Worm (Caenorhabditis elegans) whole organism, L4 larva: ENCODE results near the gene Y62E10A.24.

ENCODE experiments used
- lsy-2 ChIP-seq, 2 experiments: fragments of 150-350 bp in 1 of 2; sonication (generic microtip) in 1 of 2; optimal IDR thresholded peaks; 2 replicates each; lab custom pipeline; 2014 to 2017; ENCODE audit warnings: missing biosample characterization in 2 of 2, missing genetic modification characterization in 2 of 2
- ztf-7 ChIP-seq: fragments of 150-350 bp; optimal IDR thresholded peaks from 2 replicates; lab custom pipeline; 2014; ENCODE audit warnings: missing biosample characterization, missing genetic modification characterization

DNA sequence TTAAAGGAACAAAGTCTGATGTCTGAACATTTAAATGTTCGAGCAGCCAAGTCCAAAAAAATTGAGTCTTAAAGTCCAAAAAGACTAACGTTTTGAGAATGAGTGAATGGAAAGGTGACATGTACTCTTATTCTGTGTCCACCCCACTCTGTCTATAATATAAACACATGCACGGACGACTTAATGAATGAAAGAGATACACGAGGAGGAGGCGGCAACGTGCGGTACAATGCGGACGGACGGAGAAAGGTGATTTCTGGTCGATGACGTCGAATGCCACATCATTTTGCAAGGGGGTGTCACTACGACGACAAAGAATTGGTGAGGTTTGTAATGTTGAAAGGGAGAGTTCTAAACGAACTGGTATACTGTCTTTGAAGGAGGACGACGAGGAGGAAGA is 24.2 kb downstream of the Y62E10A.24 start:
- TF ChIP-seq lsy-2 (tag; optimal IDR thresholded peaks at IDR 0.05; lab: Kevin White, UChicago) (no peak), ztf-7 (no peak)
